Worm (Caenorhabditis elegans) whole organism, L4 larva: ENCODE results near the gene egl-10.

Source experiments
- F44E2.7 ChIP-seq: fragments of 200-800 bp; sonication (Bioruptor generic); IDR thresholded peaks from 2 replicates; pipeline ENCODE4 v2.1.2; 2022; ENCODE audit warnings: missing genetic modification characterization, missing compliant biosample characterization
- F49E8.2 ChIP-seq: sonication (generic microtip); optimal IDR thresholded peaks from 2 replicates; lab custom pipeline; 2016; ENCODE audit warnings: missing compliant biosample characterization, mild to moderate bottlenecking, missing genetic modification characterization, borderline replicate concordance
- T26A8.4 ChIP-seq: fragments of 200-800 bp; sonication (Bioruptor generic); IDR thresholded peaks from 2 replicates; pipeline ENCODE4 v1.3.6; 2022; ENCODE audit warnings: missing genetic modification characterization, missing compliant biosample characterization
- Y105C5A.15 ChIP-seq: fragments of 200-800 bp; sonication (Bioruptor generic); IDR thresholded peaks from 2 replicates; pipeline ENCODE4 v1.3.6; 2022; ENCODE audit warnings: missing genetic modification characterization, missing compliant biosample characterization
- Y5F2A.4 ChIP-seq: fragments of 200-800 bp; sonication (Bioruptor generic); optimal IDR thresholded peaks from 2 replicates; lab custom pipeline; 2018; ENCODE audit warnings: mild to moderate bottlenecking, missing genetic modification characterization, missing compliant biosample characterization
- ZK337.2 ChIP-seq: fragments of 200-800 bp; sonication (Bioruptor generic); IDR thresholded peaks from 2 replicates; pipeline ENCODE4 v1.3.6; 2022; ENCODE audit warnings: missing genetic modification reagents, missing genetic modification characterization, missing compliant biosample characterization
- ZK546.5 ChIP-seq, 2 experiments: sonication (generic microtip); optimal IDR thresholded peaks; 2 replicates each; lab custom pipeline; 2017; ENCODE audit warnings: missing biosample characterization in 2 of 2, missing genetic modification characterization in 2 of 2
- aly-2 ChIP-seq: sonication (generic microtip); optimal IDR thresholded peaks from 2 replicates; lab custom pipeline; 2018; ENCODE audit warnings: missing biosample characterization, missing genetic modification characterization
- attf-4 ChIP-seq: sonication (generic microtip); optimal IDR thresholded peaks from 3 replicates; lab custom pipeline; 2017; ENCODE audit warnings: missing biosample characterization, missing genetic modification characterization
- ceh-32 ChIP-seq: sonication (generic microtip); optimal IDR thresholded peaks from 2 replicates; lab custom pipeline; 2016; ENCODE audit warnings: mild to moderate bottlenecking, missing genetic modification characterization, missing compliant biosample characterization; ENCODE audit not compliant: poor library complexity
- ceh-44 ChIP-seq: fragments of 200-800 bp; sonication (Bioruptor generic); IDR thresholded peaks from 2 replicates; pipeline ENCODE4 v1.3.6; 2022; ENCODE audit warnings: missing genetic modification reagents, missing genetic modification characterization, missing compliant biosample characterization
- cey-2 ChIP-seq: sonication (generic microtip); optimal IDR thresholded peaks from 3 replicates; lab custom pipeline; 2017; ENCODE audit warnings: missing genetic modification characterization, mild to moderate bottlenecking, missing compliant biosample characterization, antibody characterized with exemption, borderline replicate concordance; ENCODE audit not compliant: insufficient read depth
- daf-12 ChIP-seq: fragments of 150-350 bp; optimal IDR thresholded peaks from 2 replicates; lab custom pipeline; 2014; ENCODE audit warnings: missing biosample characterization, missing genetic modification reagents, missing genetic modification characterization
- dmd-8 ChIP-seq: fragments of 200-800 bp; sonication (Bioruptor generic); IDR thresholded peaks from 2 replicates; pipeline ENCODE4 v1.3.6; 2022; ENCODE audit warnings: missing genetic modification characterization, missing compliant biosample characterization
- dmd-9 ChIP-seq: fragments of 200-800 bp; sonication (Bioruptor generic); IDR thresholded peaks from 2 replicates; pipeline ENCODE4 v1.3.6; 2022; ENCODE audit warnings: missing genetic modification reagents, missing genetic modification characterization, missing compliant biosample characterization
- egl-27 ChIP-seq: sonication (generic microtip); optimal IDR thresholded peaks from 3 replicates; lab custom pipeline; 2017; ENCODE audit warnings: missing biosample characterization, missing genetic modification reagents, missing genetic modification characterization
- gei-8 ChIP-seq: fragments of 200-800 bp; sonication (Bioruptor generic); optimal IDR thresholded peaks from 2 replicates; lab custom pipeline; 2018; ENCODE audit warnings: mild to moderate bottlenecking, missing genetic modification characterization, missing compliant biosample characterization
- hmg-1.1 ChIP-seq: fragments of 200-800 bp; sonication (Bioruptor generic); IDR thresholded peaks from 2 replicates; pipeline ENCODE4 v1.3.6; 2022; ENCODE audit warnings: missing genetic modification reagents, missing genetic modification characterization, missing compliant biosample characterization
- jun-1 ChIP-seq: fragments of 150-350 bp; optimal IDR thresholded peaks from 2 replicates; lab custom pipeline; 2014; ENCODE audit warnings: missing biosample characterization, missing genetic modification reagents, missing genetic modification characterization
- lin-15B ChIP-seq: fragments of 150-350 bp; sonication (generic microtip); optimal IDR thresholded peaks from 3 replicates; lab custom pipeline; 2014; ENCODE audit warnings: missing biosample characterization, missing genetic modification characterization
- lin-38 ChIP-seq: fragments of 200-800 bp; sonication (Bioruptor generic); IDR thresholded peaks from 2 replicates; pipeline ENCODE4 v1.3.6; 2022; ENCODE audit warnings: missing genetic modification reagents, missing genetic modification characterization, missing compliant biosample characterization
- lin-39 ChIP-seq: fragments of 150-350 bp; optimal IDR thresholded peaks from 2 replicates; lab custom pipeline; 2014; ENCODE audit warnings: missing biosample characterization, missing genetic modification reagents, missing genetic modification characterization
- lsy-2 ChIP-seq, 2 experiments: fragments of 150-350 bp in 1 of 2; sonication (generic microtip) in 1 of 2; optimal IDR thresholded peaks; 2 replicates each; lab custom pipeline; 2014 to 2017; ENCODE audit warnings: missing biosample characterization in 2 of 2, missing genetic modification characterization in 2 of 2
- madf-5 ChIP-seq, 2 experiments: fragments of 200-800 bp; sonication (Bioruptor generic); IDR thresholded peaks; 2 replicates each; pipeline ENCODE4 v1.3.6; 2022; ENCODE audit warnings: missing compliant biosample characterization in 2 of 2, missing genetic modification characterization in 2 of 2
- madf-9 ChIP-seq: fragments of 200-800 bp; sonication (Bioruptor generic); conservative IDR thresholded peaks from 2 replicates; pipeline ENCODE4 v1.3.6; 2022; ENCODE audit warnings: missing genetic modification reagents, missing genetic modification characterization, missing compliant biosample characterization
- mdl-1 ChIP-seq, 2 experiments: fragments of 150-350 bp in 1 of 2; sonication (generic microtip) in 1 of 2; optimal IDR thresholded peaks; 2 replicates each; lab custom pipeline; 2014 to 2017; ENCODE audit warnings: missing biosample characterization in 2 of 2, missing genetic modification characterization in 2 of 2
- mdt-29 ChIP-seq: fragments of 200-800 bp; sonication (Bioruptor generic); IDR thresholded peaks from 2 replicates; pipeline ENCODE4 v1.3.6; 2022; ENCODE audit warnings: missing genetic modification reagents, missing genetic modification characterization, missing compliant biosample characterization
- mep-1 ChIP-seq: fragments of 150-350 bp; sonication (generic microtip); optimal IDR thresholded peaks from 3 replicates; lab custom pipeline; 2014; ENCODE audit warnings: missing biosample characterization, missing genetic modification characterization
- mes-2 ChIP-seq: sonication (generic microtip); optimal IDR thresholded peaks from 2 replicates; lab custom pipeline; 2016; ENCODE audit warnings: missing genotype, mild to moderate bottlenecking, missing genetic modification characterization, missing compliant biosample characterization; ENCODE audit not compliant: poor library complexity, severe bottlenecking
- mxl-2 ChIP-seq: fragments of 200-800 bp; sonication (Bioruptor generic); conservative IDR thresholded peaks from 2 replicates; pipeline ENCODE4 v1.3.6; 2022; ENCODE audit warnings: missing genetic modification reagents, missing genetic modification characterization, missing compliant biosample characterization
- nhr-10 ChIP-seq: fragments of 150-350 bp; optimal IDR thresholded peaks from 2 replicates; lab custom pipeline; 2014; ENCODE audit warnings: missing biosample characterization, missing genetic modification characterization
- nhr-102 ChIP-seq: sonication (generic microtip); optimal IDR thresholded peaks from 2 replicates; lab custom pipeline; 2016; ENCODE audit warnings: mild to moderate bottlenecking, missing genetic modification characterization, moderate library complexity, missing compliant biosample characterization
- nhr-25 ChIP-seq: sonication (generic microtip); optimal IDR thresholded peaks from 2 replicates; lab custom pipeline; 2017; ENCODE audit warnings: missing genetic modification characterization, mild to moderate bottlenecking, missing compliant biosample characterization, antibody characterized with exemption, moderate library complexity, borderline replicate concordance; ENCODE audit not compliant: insufficient read depth
- nhr-41 ChIP-seq: fragments of 200-800 bp; sonication (Bioruptor generic); IDR thresholded peaks from 2 replicates; pipeline ENCODE4 v1.3.6; 2022; ENCODE audit warnings: missing genetic modification reagents, missing genetic modification characterization, missing compliant biosample characterization
- nhr-42 ChIP-seq: fragments of 200-800 bp; sonication (Bioruptor generic); IDR thresholded peaks from 2 replicates; pipeline ENCODE4 v1.3.6; 2022; ENCODE audit warnings: missing genetic modification characterization, missing compliant biosample characterization
- nhr-48 ChIP-seq: sonication (generic microtip); optimal IDR thresholded peaks from 2 replicates; lab custom pipeline; 2016; ENCODE audit warnings: mild to moderate bottlenecking, missing genetic modification characterization, missing compliant biosample characterization
- nhr-6 ChIP-seq: fragments of 150-350 bp; optimal IDR thresholded peaks from 2 replicates; lab custom pipeline; 2014; ENCODE audit warnings: missing biosample characterization, missing genetic modification characterization
- nhr-77 ChIP-seq: fragments of 150-350 bp; optimal IDR thresholded peaks from 2 replicates; lab custom pipeline; 2014; ENCODE audit warnings: missing biosample characterization, missing genetic modification characterization
- pqm-1 ChIP-seq: sonication (generic microtip); optimal IDR thresholded peaks from 2 replicates; lab custom pipeline; 2017; ENCODE audit warnings: missing biosample characterization, missing genetic modification characterization
- saeg-2 ChIP-seq: fragments of 200-800 bp; sonication (Bioruptor generic); IDR thresholded peaks from 2 replicates; pipeline ENCODE4 v1.3.6; 2022; ENCODE audit warnings: missing genetic modification reagents, missing genetic modification characterization, missing compliant biosample characterization
- sdz-12 ChIP-seq: fragments of 200-800 bp; sonication (Bioruptor generic); optimal IDR thresholded peaks from 2 replicates; lab custom pipeline; 2018; ENCODE audit warnings: mild to moderate bottlenecking, missing genetic modification characterization, missing compliant biosample characterization
- set-16 ChIP-seq: fragments of 200-800 bp; sonication (Bioruptor generic); IDR thresholded peaks from 2 replicates; pipeline ENCODE4 v1.3.6; 2022; ENCODE audit warnings: missing genetic modification reagents, missing genetic modification characterization, missing compliant biosample characterization
- snpc-1.2 ChIP-seq: fragments of 200-800 bp; sonication (Bioruptor generic); IDR thresholded peaks from 2 replicates; pipeline ENCODE4 v1.3.6; 2022; ENCODE audit warnings: missing genetic modification reagents, missing genetic modification characterization, missing compliant biosample characterization
- tra-1 ChIP-seq: fragments of 200-800 bp; sonication (Bioruptor generic); IDR thresholded peaks from 2 replicates; pipeline ENCODE4 v1.3.6; 2022; ENCODE audit warnings: missing genetic modification reagents, missing genetic modification characterization, missing compliant biosample characterization
- unc-130 ChIP-seq: sonication (generic microtip); optimal IDR thresholded peaks from 2 replicates; lab custom pipeline; 2016; ENCODE audit warnings: missing genetic modification reagents, missing genetic modification characterization, missing compliant biosample characterization
- unc-39 ChIP-seq: sonication (generic microtip); optimal IDR thresholded peaks from 2 replicates; lab custom pipeline; 2017; ENCODE audit warnings: missing biosample characterization, missing genetic modification characterization
- unc-62 ChIP-seq, 3 experiments: fragments of 150-350 bp in 1 of 3; sonication (generic microtip); optimal IDR thresholded peaks in 2 of 3; peaks in 1 of 3; 1 replicate in 1 of 3; 2 replicates in 2 of 3; lab custom pipeline; 2014 to 2017; ENCODE audit warnings: missing biosample characterization in 3 of 3, missing genetic modification characterization in 3 of 3, missing genetic modification reagents in 3 of 3, missing genotype in 1 of 3
- zfp-3 ChIP-seq: fragments of 200-800 bp; sonication (Bioruptor generic); conservative IDR thresholded peaks from 2 replicates; pipeline ENCODE4 v1.3.6; 2022; ENCODE audit warnings: missing genetic modification reagents, missing genetic modification characterization, missing compliant biosample characterization
- zip-11 ChIP-seq: fragments of 200-800 bp; sonication (Bioruptor generic); IDR thresholded peaks from 2 replicates; pipeline ENCODE4 v1.3.6; 2022; ENCODE audit warnings: missing genetic modification characterization, missing compliant biosample characterization
- zip-2 ChIP-seq: fragments of 150-350 bp; optimal IDR thresholded peaks from 2 replicates; lab custom pipeline; 2014; ENCODE audit warnings: missing biosample characterization, missing genetic modification characterization
- ztf-11 ChIP-seq: fragments of 150-350 bp; optimal IDR thresholded peaks from 2 replicates; lab custom pipeline; 2014; ENCODE audit warnings: missing biosample characterization, missing genetic modification characterization

egl-10 gene

DNA sequence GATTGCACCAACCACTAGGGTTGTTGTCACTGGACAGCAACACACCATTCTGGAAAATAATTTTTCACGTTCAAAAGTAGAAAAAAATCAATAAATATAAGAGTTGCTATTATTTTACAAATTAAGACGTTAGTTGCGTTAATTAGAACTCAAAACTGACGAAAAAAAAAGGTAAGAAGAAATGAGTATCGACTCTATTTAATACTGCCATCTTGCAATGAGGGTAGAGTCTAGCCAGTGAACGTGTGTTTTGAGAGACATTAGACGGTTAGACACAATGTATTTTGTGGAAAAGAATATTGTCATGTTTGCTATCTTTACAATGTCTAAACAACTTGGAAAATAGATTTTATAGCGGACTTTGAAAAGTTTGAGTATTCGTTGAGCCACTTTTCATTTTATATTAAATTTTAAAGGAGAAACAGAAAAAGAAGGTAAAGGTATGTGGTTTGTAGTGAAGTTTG, 49.1 kb downstream of the egl-10 start, which contains the start of gene cdr-6 (continued):
- no peak for TF ChIP-seq tra-1 (GFP tag; lab: Robert Waterston, UW)
- TF ChIP-seq mdt-29 (GFP tag; lab: Robert Waterston, UW): no peak
- peak; percentile 12 for TF ChIP-seq mep-1
- no peak for TF ChIP-seq sdz-12 (GFP tag; lab: Kevin White, UChicago)
- TF ChIP-seq mes-2: no peak
- peak; percentile 34 for TF ChIP-seq nhr-102 (tag; lab: Kevin White, UChicago)
- TF ChIP-seq nhr-77 (tag; lab: Kevin White, UChicago): no peak
- TF ChIP-seq nhr-42 (GFP tag; lab: Robert Waterston, UW): no peak
- no peak for TF ChIP-seq pqm-1 (tag; lab: Kevin White, UChicago)
- TF ChIP-seq mdl-1 (tag; optimal IDR thresholded peaks at IDR 0.05; lab: Kevin White, UChicago): peak in 1 of 2 experiments; percentile 24
- TF ChIP-seq zip-11 (GFP tag; lab: Robert Waterston, UW): no peak
- no peak for TF ChIP-seq dmd-9 (GFP tag; lab: Robert Waterston, UW)
- no peak for TF ChIP-seq daf-12 (tag; lab: Kevin White, UChicago)
- TF ChIP-seq Y5F2A.4 (GFP tag; lab: Kevin White, UChicago): no peak
- TF ChIP-seq saeg-2 (GFP tag; lab: Robert Waterston, UW): no peak
- no peak for TF ChIP-seq madf-9 (GFP tag; lab: Robert Waterston, UW)
- TF ChIP-seq nhr-10 (tag; lab: Kevin White, UChicago): no peak
- TF ChIP-seq cey-2 (tag; lab: Kevin White, UChicago): no peak
- TF ChIP-seq nhr-48 (tag; lab: Kevin White, UChicago): peak; percentile 13
- TF ChIP-seq nhr-6 (tag; lab: Kevin White, UChicago): peak; percentile 52
- no peak for TF ChIP-seq zip-2 (tag; lab: Kevin White, UChicago)
- TF ChIP-seq nhr-41 (GFP tag; lab: Robert Waterston, UW): no peak
- TF ChIP-seq lin-39 (tag; lab: Kevin White, UChicago): no peak
- no peak for TF ChIP-seq madf-5 (GFP tag; IDR thresholded peaks at IDR 0.05; lab: Robert Waterston, UW)
- no peak for TF ChIP-seq lsy-2 (tag; optimal IDR thresholded peaks at IDR 0.05; lab: Kevin White, UChicago)
- no peak for TF ChIP-seq unc-130 (GFP tag; lab: Kevin White, UChicago)
- no peak for TF ChIP-seq ZK546.5 (tag; optimal IDR thresholded peaks at IDR 0.05; lab: Kevin White, UChicago)
- no peak for TF ChIP-seq T26A8.4 (GFP tag; lab: Robert Waterston, UW)
- TF ChIP-seq dmd-8 (GFP tag; lab: Robert Waterston, UW): no peak
- no peak for TF ChIP-seq Y105C5A.15
- TF ChIP-seq ceh-44 (GFP tag; lab: Robert Waterston, UW): no peak
- TF ChIP-seq egl-27 (tag; lab: Kevin White, UChicago): no peak
- no peak for TF ChIP-seq attf-4 (tag; lab: Kevin White, UChicago)
- no peak for TF ChIP-seq snpc-1.2 (GFP tag; lab: Robert Waterston, UW)
- TF ChIP-seq aly-2: no peak
- TF ChIP-seq F49E8.2 (tag; lab: Kevin White, UChicago): no peak
- TF ChIP-seq jun-1 (tag; lab: Kevin White, UChicago): no peak
- TF ChIP-seq unc-62 (GFP tag; optimal IDR thresholded peaks at IDR 0.05 in 1 of 2; lab: Kevin White, UChicago): peak in 1 of 2 experiments; percentile 83
- TF ChIP-seq unc-62 (tag; optimal IDR thresholded peaks at IDR 0.05; lab: Kevin White, UChicago): no peak
- no peak for TF ChIP-seq ztf-11
- TF ChIP-seq unc-39 (tag; lab: Kevin White, UChicago): no peak
- TF ChIP-seq nhr-25 (tag; lab: Kevin White, UChicago): no peak
- TF ChIP-seq ceh-32 (tag; lab: Kevin White, UChicago): no peak
- TF ChIP-seq ZK337.2 (GFP tag; lab: Robert Waterston, UW): no peak
- TF ChIP-seq lin-38 (GFP tag; lab: Robert Waterston, UW): no peak
- no peak for TF ChIP-seq mxl-2 (GFP tag; lab: Robert Waterston, UW)
- TF ChIP-seq set-16 (GFP tag; lab: Robert Waterston, UW): no peak
- no peak for TF ChIP-seq gei-8 (GFP tag; lab: Kevin White, UChicago)
- no peak for TF ChIP-seq lin-15B (tag; lab: Kevin White, UChicago)
- no peak for TF ChIP-seq zfp-3
- TF ChIP-seq F44E2.7: no peak
- 0 out of 2 replicates have a peak, but pooled peaks have one; percentile 10 for TF ChIP-seq hmg-1.1 (GFP tag; lab: Robert Waterston, UW)
- TF ChIP-seq, all 104 proteins: peak for 14
